Worm (Caenorhabditis elegans): ENCODE measurements around the gene btb-14.

Gene btb-14

ce11 chrII:12387487-12387886, 4.2 kb downstream of the btb-14 start:
- TF ChIP-seq ceh-13 (GFP tag; optimal IDR thresholded peaks at IDR 0.05) (no peak), pes-1 (GFP tag; IDR thresholded peaks at IDR 0.05) (no peak)

ce11 chrII:12387980-12388379, 4.7 kb downstream of the btb-14 start, which contains the start of gene sre-41:
sre-41 (plus strand) TSS chrII:12388280.
- TF ChIP-seq hmg-4 (GFP tag; optimal IDR thresholded peaks at IDR 0.05): no peak
- no peak for TF ChIP-seq sea-1 (GFP tag; conservative IDR thresholded peaks at IDR 0.05)
- TF ChIP-seq tbx-11 (GFP tag; IDR thresholded peaks at IDR 0.05): no peak
- no peak for TF ChIP-seq aly-1 (tag; optimal IDR thresholded peaks at IDR 0.05)
- TF ChIP-seq ets-7 (tag; optimal IDR thresholded peaks at IDR 0.05): no peak
- no peak for TF ChIP-seq F13C5.2 (tag; optimal IDR thresholded peaks at IDR 0.05)
- no peak for TF ChIP-seq tra-4 (tag; optimal IDR thresholded peaks at IDR 0.05)
- TF ChIP-seq ceh-13 (GFP tag; optimal IDR thresholded peaks at IDR 0.05): no peak
- no peak for TF ChIP-seq ama-1 (optimal IDR thresholded peaks at IDR 0.05)
- no peak for TF ChIP-seq B0310.2 (tag; optimal IDR thresholded peaks at IDR 0.05)
- TF ChIP-seq ceh-36 (tag; optimal IDR thresholded peaks at IDR 0.05): no peak
- TF ChIP-seq hnd-1 (tag; optimal IDR thresholded peaks at IDR 0.05): no peak
- no peak for TF ChIP-seq pes-1 (GFP tag; IDR thresholded peaks at IDR 0.05)
- TF ChIP-seq hmbx-1 (tag; optimal IDR thresholded peaks at IDR 0.05): no peak

DNA sequence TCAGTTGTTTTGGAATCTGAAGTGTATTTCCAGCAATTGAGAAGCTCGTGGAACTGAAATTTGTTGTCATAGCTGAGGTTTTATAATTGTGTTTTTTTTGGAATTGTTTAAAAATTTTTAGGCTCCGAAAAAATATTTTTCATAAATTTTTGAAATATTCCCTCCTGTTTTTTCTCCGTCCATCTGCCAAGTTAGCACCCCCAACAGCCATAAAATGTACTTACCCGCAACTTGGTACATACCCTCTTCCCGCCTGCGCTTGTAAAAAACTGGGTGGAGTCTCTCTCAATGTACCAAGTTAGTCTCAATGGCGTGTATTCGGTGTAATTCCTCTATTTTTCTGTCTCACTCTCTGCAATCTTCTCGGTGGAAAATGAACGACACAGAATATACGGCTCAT, 6.5 kb downstream of the btb-14 start, which contains the start of gene Y57A10B.6:
TSS of gene Y57A10B.6 (plus strand) at position 301 of the 400 bp plus-strand sequence.
- no peak for TF ChIP-seq aly-1 (tag; optimal IDR thresholded peaks at IDR 0.05)
- no peak for TF ChIP-seq ets-7 (tag; optimal IDR thresholded peaks at IDR 0.05)
- TF ChIP-seq scrt-1 (GFP tag; IDR thresholded peaks at IDR 0.05): no peak
- no peak for TF ChIP-seq hmg-4 (GFP tag; optimal IDR thresholded peaks at IDR 0.05)
- no peak for TF ChIP-seq B0310.2 (tag; optimal IDR thresholded peaks at IDR 0.05)
- no peak for TF ChIP-seq pes-1 (GFP tag; IDR thresholded peaks at IDR 0.05)
- no peak for TF ChIP-seq ceh-13 (GFP tag; optimal IDR thresholded peaks at IDR 0.05)
- TF ChIP-seq flt-1 (GFP tag; IDR thresholded peaks at IDR 0.05): no peak
- TF ChIP-seq ama-1 (optimal IDR thresholded peaks at IDR 0.05): no peak
- no peak for TF ChIP-seq ceh-36 (tag; optimal IDR thresholded peaks at IDR 0.05)
- TF ChIP-seq tbx-11 (GFP tag; IDR thresholded peaks at IDR 0.05): no peak
- TF ChIP-seq hnd-1 (tag; optimal IDR thresholded peaks at IDR 0.05): no peak
- no peak for TF ChIP-seq sea-1 (GFP tag; conservative IDR thresholded peaks at IDR 0.05)
- TF ChIP-seq hmbx-1 (tag; optimal IDR thresholded peaks at IDR 0.05): no peak
- no peak for TF ChIP-seq tbx-37 (GFP tag; conservative IDR thresholded peaks at IDR 0.05)
- TF ChIP-seq tra-4 (tag; optimal IDR thresholded peaks at IDR 0.05): no peak
- TF ChIP-seq F13C5.2 (tag; optimal IDR thresholded peaks at IDR 0.05): no peak

DNA sequence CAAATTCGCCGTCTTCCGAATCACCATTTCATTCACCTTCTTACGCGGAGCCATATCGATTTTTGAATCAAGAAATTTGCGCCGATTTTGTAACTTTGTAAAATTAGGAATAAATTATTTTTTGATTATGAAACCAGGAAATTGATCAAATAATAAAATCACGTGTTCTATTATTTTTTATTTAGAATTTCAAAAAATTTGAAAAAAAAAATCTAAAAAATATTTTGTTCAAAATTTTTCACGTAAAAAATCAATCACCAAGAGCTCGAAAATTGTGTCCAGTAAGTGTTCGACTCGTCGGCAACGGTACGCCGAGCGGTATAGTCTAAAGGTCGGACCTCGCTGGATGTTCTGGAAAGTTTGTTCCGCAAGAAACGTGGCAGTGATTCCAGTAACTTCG, 10.4 kb downstream of the btb-14 start, which contains the start of gene Y57A10B.7:
TSS of gene Y57A10B.7 (minus strand) at position 101 of the 400 bp plus-strand sequence.
- no peak for TF ChIP-seq ceh-36 (tag; optimal IDR thresholded peaks at IDR 0.05)
- no peak for TF ChIP-seq ceh-13 (GFP tag; optimal IDR thresholded peaks at IDR 0.05)
- TF ChIP-seq tra-4 (tag; optimal IDR thresholded peaks at IDR 0.05): no peak
- TF ChIP-seq ets-7 (tag; optimal IDR thresholded peaks at IDR 0.05): no peak
- TF ChIP-seq tbx-37 (GFP tag; conservative IDR thresholded peaks at IDR 0.05): no peak
- TF ChIP-seq scrt-1 (GFP tag; IDR thresholded peaks at IDR 0.05): no peak
- no peak for TF ChIP-seq aly-1 (tag; optimal IDR thresholded peaks at IDR 0.05)
- TF ChIP-seq sea-1 (GFP tag; conservative IDR thresholded peaks at IDR 0.05): no peak
- TF ChIP-seq hmg-4 (GFP tag; optimal IDR thresholded peaks at IDR 0.05): no peak
- no peak for TF ChIP-seq flt-1 (GFP tag; IDR thresholded peaks at IDR 0.05)
- TF ChIP-seq F13C5.2 (tag; optimal IDR thresholded peaks at IDR 0.05): no peak
- no peak for TF ChIP-seq B0310.2 (tag; optimal IDR thresholded peaks at IDR 0.05)
- no peak for TF ChIP-seq ama-1 (optimal IDR thresholded peaks at IDR 0.05)
- no peak for TF ChIP-seq tbx-11 (GFP tag; IDR thresholded peaks at IDR 0.05)

ce11 chrII:12394138-12394537, 10.9 kb downstream of the btb-14 start:
- TF ChIP-seq F13C5.2 (tag; optimal IDR thresholded peaks at IDR 0.05) (no peak), sea-1 (GFP tag; conservative IDR thresholded peaks at IDR 0.05) (no peak), tra-4 (tag; optimal IDR thresholded peaks at IDR 0.05) (no peak), hmbx-1 (tag; optimal IDR thresholded peaks at IDR 0.05) (no peak), hmg-4 (GFP tag; optimal IDR thresholded peaks at IDR 0.05) (no peak), ceh-13 (GFP tag; optimal IDR thresholded peaks at IDR 0.05) (no peak), tbx-37 (GFP tag; conservative IDR thresholded peaks at IDR 0.05) (no peak), ceh-36 (tag; optimal IDR thresholded peaks at IDR 0.05) (no peak), aly-1 (tag; optimal IDR thresholded peaks at IDR 0.05) (no peak), scrt-1 (GFP tag; IDR thresholded peaks at IDR 0.05) (no peak)

DNA sequence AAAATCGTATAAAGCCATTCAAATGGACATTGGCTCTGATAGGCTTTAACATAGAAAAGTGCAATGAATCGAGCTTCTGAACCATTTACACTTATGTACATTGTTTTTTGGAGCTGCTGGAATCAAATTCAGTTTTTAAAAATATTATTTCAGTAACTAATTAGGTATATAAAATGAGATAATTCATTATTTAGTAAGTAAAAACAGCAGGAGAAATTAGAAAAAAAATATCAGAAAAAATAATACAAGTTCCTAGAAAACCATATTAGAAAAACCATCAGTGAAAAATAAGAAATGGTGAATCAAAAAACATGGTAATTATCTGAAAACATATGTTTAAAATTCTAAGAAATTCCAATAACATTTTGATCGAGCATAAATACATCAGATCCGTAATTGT, 14.4 kb downstream of the btb-14 start, which contains the start of gene F57G9.7:
TSS of gene F57G9.7 (minus strand) at position 101 of the 400 bp plus-strand sequence.
- TF ChIP-seq ets-7 (tag; optimal IDR thresholded peaks at IDR 0.05): no peak
- no peak for TF ChIP-seq scrt-1 (GFP tag; IDR thresholded peaks at IDR 0.05)
- no peak for TF ChIP-seq pes-1 (GFP tag; IDR thresholded peaks at IDR 0.05)
- TF ChIP-seq tbx-37 (GFP tag; conservative IDR thresholded peaks at IDR 0.05): no peak
- TF ChIP-seq B0310.2 (tag; optimal IDR thresholded peaks at IDR 0.05): no peak
- no peak for TF ChIP-seq sea-1 (GFP tag; conservative IDR thresholded peaks at IDR 0.05)

DNA sequence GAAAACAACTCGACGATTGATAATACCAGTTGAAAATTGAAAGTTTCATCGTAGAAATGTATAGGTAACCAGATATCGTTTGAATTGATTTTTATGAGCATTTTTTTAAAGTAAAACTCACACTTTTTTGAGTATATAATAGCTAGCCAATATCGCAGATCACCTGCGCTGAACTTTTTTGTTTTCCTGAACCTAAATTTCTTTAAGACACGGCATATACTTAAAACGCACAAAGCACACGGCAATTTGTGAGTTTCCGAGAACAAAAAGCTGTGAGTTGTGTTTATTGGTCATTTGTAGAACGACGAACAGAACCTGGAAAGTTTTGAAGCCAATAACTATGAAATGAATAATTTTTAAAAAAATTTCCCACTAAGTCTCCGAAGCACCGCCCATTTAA, 18.5 kb downstream of the btb-14 start, which contains the start of gene sre-29:
TSS of gene sre-29 (minus strand) at position 101 of the 400 bp plus-strand sequence.
- TF ChIP-seq ceh-36 (tag; optimal IDR thresholded peaks at IDR 0.05) (no peak), tbx-37 (GFP tag; conservative IDR thresholded peaks at IDR 0.05) (no peak), ama-1 (optimal IDR thresholded peaks at IDR 0.05) (no peak), aly-1 (tag; optimal IDR thresholded peaks at IDR 0.05) (no peak), B0310.2 (tag; optimal IDR thresholded peaks at IDR 0.05) (no peak), hmbx-1 (tag; optimal IDR thresholded peaks at IDR 0.05) (no peak), scrt-1 (GFP tag; IDR thresholded peaks at IDR 0.05) (no peak), sea-1 (GFP tag; conservative IDR thresholded peaks at IDR 0.05) (no peak), pes-1 (GFP tag; IDR thresholded peaks at IDR 0.05) (no peak), ets-7 (tag; optimal IDR thresholded peaks at IDR 0.05) (no peak), flt-1 (GFP tag; IDR thresholded peaks at IDR 0.05) (no peak), tbx-11 (GFP tag; IDR thresholded peaks at IDR 0.05) (no peak), tra-4 (tag; optimal IDR thresholded peaks at IDR 0.05) (no peak), hmg-4 (GFP tag; optimal IDR thresholded peaks at IDR 0.05) (no peak), ceh-13 (GFP tag; optimal IDR thresholded peaks at IDR 0.05) (no peak)

Measured in whole organism, early embryonic.